Worm (Caenorhabditis elegans) whole organism, mixed stage, embryonic: ENCODE results near the gene Y66A7A.7.
A peak's percentile ranks its signal among the peaks of the same experiment; 100 is the strongest.

ENCODE experiments used
- M03D4.4 ChIP-seq: sonication (generic microtip); optimal IDR thresholded peaks from 2 replicates; lab custom pipeline; 2017; ENCODE audit warnings: mild to moderate bottlenecking, missing genetic modification characterization, missing compliant biosample characterization
- bed-3 ChIP-seq: fragments of 200-800 bp; sonication (Bioruptor generic); optimal IDR thresholded peaks from 3 replicates; lab custom pipeline; 2018; ENCODE audit warnings: mild to moderate bottlenecking, missing genetic modification characterization, moderate library complexity, missing compliant biosample characterization
- blmp-1 ChIP-seq: fragments of 150-350 bp; optimal IDR thresholded peaks from 2 replicates; lab custom pipeline; 2014; ENCODE audit warnings: missing biosample characterization, missing genetic modification characterization
- ceh-39 ChIP-seq: fragments of 150-350 bp; optimal IDR thresholded peaks from 2 replicates; lab custom pipeline; 2014; ENCODE audit warnings: missing biosample characterization, missing genetic modification characterization
- ces-1 ChIP-seq: fragments of 150-350 bp; optimal IDR thresholded peaks from 2 replicates; lab custom pipeline; 2014; ENCODE audit warnings: missing biosample characterization, missing genetic modification reagents, missing genetic modification characterization
- drap-1 ChIP-seq: fragments of 200-800 bp; sonication (Bioruptor generic); optimal IDR thresholded peaks from 3 replicates; lab custom pipeline; 2018; ENCODE audit warnings: mild to moderate bottlenecking, missing genetic modification characterization, missing compliant biosample characterization
- elt-1 ChIP-seq: sonication (generic microtip); optimal IDR thresholded peaks from 2 replicates; lab custom pipeline; 2017; ENCODE audit warnings: missing genetic modification characterization, mild to moderate bottlenecking, missing compliant biosample characterization, antibody characterized with exemption, moderate library complexity, borderline replicate concordance; ENCODE audit not compliant: insufficient read depth
- flh-1 ChIP-seq: fragments of 200-800 bp; sonication (Bioruptor generic); optimal IDR thresholded peaks from 2 replicates; lab custom pipeline; 2018; ENCODE audit warnings: mild to moderate bottlenecking, missing genetic modification characterization, moderate library complexity, missing compliant biosample characterization
- lin-13 ChIP-seq: fragments of 150-350 bp; optimal IDR thresholded peaks from 2 replicates; lab custom pipeline; 2014; ENCODE audit warnings: missing biosample characterization, missing genetic modification characterization
- lin-32 ChIP-seq: fragments of 200-800 bp; sonication (Bioruptor generic); optimal IDR thresholded peaks from 2 replicates; lab custom pipeline; 2018; ENCODE audit warnings: mild to moderate bottlenecking, missing genetic modification characterization, missing compliant biosample characterization
- lsy-2 ChIP-seq: fragments of 150-350 bp; optimal IDR thresholded peaks from 2 replicates; lab custom pipeline; 2014; ENCODE audit warnings: missing biosample characterization, missing genetic modification characterization
- mab-5 ChIP-seq: fragments of 150-350 bp; optimal IDR thresholded peaks from 2 replicates; lab custom pipeline; 2014; ENCODE audit warnings: missing biosample characterization, missing genetic modification characterization
- mls-2 ChIP-seq: sonication (generic microtip); optimal IDR thresholded peaks from 2 replicates; lab custom pipeline; 2016; ENCODE audit warnings: mild to moderate bottlenecking, missing genetic modification characterization, moderate library complexity, missing compliant biosample characterization
- nhr-12 ChIP-seq: fragments of 150-350 bp; optimal IDR thresholded peaks from 2 replicates; lab custom pipeline; 2014; ENCODE audit warnings: missing biosample characterization, missing genetic modification characterization
- nhr-2 ChIP-seq: fragments of 150-350 bp; optimal IDR thresholded peaks from 2 replicates; lab custom pipeline; 2014; ENCODE audit warnings: missing biosample characterization, missing genetic modification characterization
- nhr-237 ChIP-seq: fragments of 150-350 bp; optimal IDR thresholded peaks from 2 replicates; lab custom pipeline; 2014; ENCODE audit warnings: missing biosample characterization, missing genetic modification characterization
- nhr-76 ChIP-seq: sonication (generic microtip); optimal IDR thresholded peaks from 2 replicates; lab custom pipeline; 2017; ENCODE audit warnings: missing biosample characterization, missing genetic modification characterization
- pha-4 ChIP-seq: fragments of 150-350 bp; optimal IDR thresholded peaks from 2 replicates; lab custom pipeline; 2018; ENCODE audit warnings: missing biosample characterization, missing genetic modification reagents, missing genetic modification characterization
- sem-2 ChIP-seq: fragments of 200-800 bp; sonication (Bioruptor generic); optimal IDR thresholded peaks from 2 replicates; lab custom pipeline; 2018; ENCODE audit warnings: mild to moderate bottlenecking, missing genetic modification characterization, missing compliant biosample characterization
- snpc-4 ChIP-seq: fragments of 150-350 bp; optimal IDR thresholded peaks from 2 replicates; lab custom pipeline; 2014; ENCODE audit warnings: missing biosample characterization, missing genetic modification characterization
- sptf-1 ChIP-seq: sonication (generic microtip); optimal IDR thresholded peaks from 2 replicates; lab custom pipeline; 2017; ENCODE audit warnings: mild to moderate bottlenecking, missing genetic modification characterization, moderate library complexity, missing compliant biosample characterization
- tbx-8 ChIP-seq: fragments of 200-800 bp; sonication (Bioruptor generic); optimal IDR thresholded peaks from 2 replicates; lab custom pipeline; 2018; ENCODE audit warnings: mild to moderate bottlenecking, missing genetic modification characterization, moderate library complexity, missing compliant biosample characterization
- zip-8 ChIP-seq: fragments of 150-350 bp; optimal IDR thresholded peaks from 2 replicates; lab custom pipeline; 2014; ENCODE audit warnings: missing biosample characterization, missing genetic modification characterization
- ztf-11 ChIP-seq: fragments of 150-350 bp; optimal IDR thresholded peaks from 2 replicates; lab custom pipeline; 2014; ENCODE audit warnings: missing biosample characterization, missing genetic modification characterization

Gene Y66A7A.7

ce11 chrIII:11635000-11635399 lies 5.7 kb upstream of the Y66A7A.7 start:
- TF ChIP-seq nhr-12 (tag; lab: Kevin White, UChicago): no peak
- TF ChIP-seq flh-1 (GFP tag; lab: Kevin White, UChicago): no peak
- TF ChIP-seq sem-2 (GFP tag; lab: Kevin White, UChicago): no peak
- no peak for TF ChIP-seq pha-4 (tag; lab: Kevin White, UChicago)
- TF ChIP-seq elt-1 (tag; lab: Kevin White, UChicago): no peak
- no peak for TF ChIP-seq blmp-1
- no peak for TF ChIP-seq mab-5 (tag; lab: Kevin White, UChicago)
- TF ChIP-seq nhr-2 (tag; lab: Kevin White, UChicago): no peak
- no peak for TF ChIP-seq zip-8 (tag; lab: Kevin White, UChicago)
- TF ChIP-seq mls-2 (tag; lab: Kevin White, UChicago): no peak
- no peak for TF ChIP-seq M03D4.4 (tag; lab: Kevin White, UChicago)
- TF ChIP-seq tbx-8 (GFP tag; lab: Kevin White, UChicago): no peak
- no peak for TF ChIP-seq lin-32 (GFP tag; lab: Kevin White, UChicago)
- no peak for TF ChIP-seq lsy-2 (tag; lab: Kevin White, UChicago)
- TF ChIP-seq, all 35 proteins: peak for 0

- no peak for TF ChIP-seq nhr-12 (tag; lab: Kevin White, UChicago)
Observed at ce11 chrIII:11633444-11633843, 4.2 kb upstream of the Y66A7A.7 start.

ce11 chrIII:11632376-11632775 lies 3.1 kb upstream of the Y66A7A.7 start:
- TF ChIP-seq nhr-76 (tag; lab: Kevin White, UChicago): no peak

ce11 chrIII:11631111-11631510 lies 1.9 kb upstream of the Y66A7A.7 start:
- TF ChIP-seq lin-13 (tag; lab: Kevin White, UChicago): no peak

- TF ChIP-seq tbx-8 (GFP tag; lab: Kevin White, UChicago): no peak
- no peak for TF ChIP-seq elt-1 (tag; lab: Kevin White, UChicago)
- no peak for TF ChIP-seq ces-1 (GFP tag; lab: Kevin White, UChicago)
- no peak for TF ChIP-seq drap-1 (GFP tag; lab: Kevin White, UChicago)
- no peak for TF ChIP-seq lsy-2 (tag; lab: Kevin White, UChicago)
- TF ChIP-seq ceh-39: no peak
Observed at ce11 chrIII:11627631-11628030, 1.6 kb downstream of the Y66A7A.7 start.

ce11 chrIII:11624838-11625292 lies 4.4 kb downstream of the Y66A7A.7 start, which contains the start of gene gly-8:
Gene gly-8 (plus strand): TSS chrIII:11625242.
- TF ChIP-seq flh-1 (GFP tag; lab: Kevin White, UChicago) (no peak), ces-1 (GFP tag; lab: Kevin White, UChicago) (peak; percentile 13)

- TF ChIP-seq M03D4.4 (tag; lab: Kevin White, UChicago): no peak
- peak; percentile 11 for TF ChIP-seq zip-8 (tag; lab: Kevin White, UChicago)
Observed at ce11 chrIII:11616446-11616845, 12.8 kb downstream of the Y66A7A.7 start, which contains the start of gene ceh-91. Gene ceh-91 (plus strand): TSS chrIII:11616746.

ce11 chrIII:11615802-11616201 lies 13.5 kb downstream of the Y66A7A.7 start:
- TF ChIP-seq lin-32 (GFP tag; lab: Kevin White, UChicago) (no peak), sptf-1 (tag; lab: Kevin White, UChicago) (no peak), nhr-237 (tag; lab: Kevin White, UChicago) (no peak), pha-4 (tag; lab: Kevin White, UChicago) (no peak), nhr-12 (tag; lab: Kevin White, UChicago) (no peak), drap-1 (GFP tag; lab: Kevin White, UChicago) (no peak), flh-1 (GFP tag; lab: Kevin White, UChicago) (no peak), ztf-11 (tag; lab: Kevin White, UChicago) (no peak), bed-3 (GFP tag; lab: Kevin White, UChicago) (no peak), elt-1 (tag; lab: Kevin White, UChicago) (no peak), tbx-8 (GFP tag; lab: Kevin White, UChicago) (no peak), snpc-4 (tag; lab: Kevin White, UChicago) (no peak)
